Worm (Caenorhabditis elegans): ENCODE measurements around the gene ttbk-5.

DNA sequence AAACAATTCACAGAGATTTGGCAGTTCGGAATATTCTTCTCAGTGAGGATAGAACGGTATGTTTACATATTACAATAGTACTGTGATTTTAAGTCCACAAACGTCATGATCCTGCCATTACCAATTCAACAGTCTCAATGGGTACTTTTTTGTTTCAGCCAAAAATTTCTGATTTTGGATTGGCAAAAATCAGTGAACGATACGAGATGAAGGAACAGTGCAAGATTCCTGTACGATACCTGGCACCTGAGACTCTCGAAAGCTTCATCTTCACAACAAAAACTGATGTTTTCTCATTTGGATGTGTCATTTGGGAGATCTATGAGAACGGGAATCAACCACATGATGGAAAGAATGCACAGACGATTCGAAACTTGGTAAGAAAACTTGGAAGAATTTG is 12.5 kb upstream of the ttbk-5 start:
- TF ChIP-seq snpc-4 (tag; optimal IDR thresholded peaks at IDR 0.05) (no peak), M03D4.4 (tag; optimal IDR thresholded peaks at IDR 0.05) (no peak), ces-1 (GFP tag; optimal IDR thresholded peaks at IDR 0.05) (no peak), ztf-11 (tag; optimal IDR thresholded peaks at IDR 0.05) (no peak), sptf-1 (tag; optimal IDR thresholded peaks at IDR 0.05) (no peak), nhr-28 (tag; optimal IDR thresholded peaks at IDR 0.05) (no peak), sem-2 (GFP tag; optimal IDR thresholded peaks at IDR 0.05) (no peak), lin-13 (tag; optimal IDR thresholded peaks at IDR 0.05) (no peak), unc-39 (tag; optimal IDR thresholded peaks at IDR 0.05) (no peak), elt-1 (tag; optimal IDR thresholded peaks at IDR 0.05; ENCODE audit: borderline replicate concordance, insufficient read depth) (no peak), mab-5 (tag; optimal IDR thresholded peaks at IDR 0.05) (no peak), drap-1 (GFP tag; optimal IDR thresholded peaks at IDR 0.05) (no peak), lin-32 (GFP tag; optimal IDR thresholded peaks at IDR 0.05) (no peak)

Measured in whole organism, mixed stage, embryonic.